Worm (Caenorhabditis elegans) whole organism, L2 larva: Measurements from ENCODE around the gene tba-4.

Source experiments
- ama-1 ChIP-seq: fragments of 150-350 bp; optimal IDR thresholded peaks from 2 replicates; lab custom pipeline; 2018; ENCODE audit warnings: inconsistent platforms
- nhr-77 ChIP-seq: fragments of 150-350 bp; optimal IDR thresholded peaks from 2 replicates; lab custom pipeline; 2014; ENCODE audit warnings: missing biosample characterization, missing genetic modification characterization
- unc-62 ChIP-seq: fragments of 150-350 bp; optimal IDR thresholded peaks from 2 replicates; lab custom pipeline; 2014; ENCODE audit warnings: missing biosample characterization, missing genetic modification reagents, missing genetic modification characterization

- TF ChIP-seq nhr-77 (tag; lab: Kevin White, UChicago) (no peak), unc-62 (GFP tag; lab: Kevin White, UChicago) (no peak), ama-1 (no peak)
Observed at ce11 chrII:10917174-10917573, 1.3 kb upstream of the tba-4 start, which contains the start of gene F44F4.10.
